Worm (Caenorhabditis elegans) whole organism, late embryonic: ENCODE data around the gene K08C7.7.

Experiments used
- K02D7.2 ChIP-seq: sonication (generic microtip); optimal IDR thresholded peaks from 2 replicates; lab custom pipeline; 2017; ENCODE audit warnings: mild to moderate bottlenecking, missing genetic modification characterization, missing compliant biosample characterization
- T23F11.4 ChIP-seq: fragments of 200-800 bp; sonication (Bioruptor generic); optimal IDR thresholded peaks from 2 replicates; lab custom pipeline; 2018; ENCODE audit warnings: mild to moderate bottlenecking, missing genetic modification characterization, missing compliant biosample characterization
- Y22D7AL.16 ChIP-seq: sonication (generic microtip); optimal IDR thresholded peaks from 2 replicates; lab custom pipeline; 2016; ENCODE audit warnings: missing genetic modification characterization, missing compliant biosample characterization
- ahr-1 ChIP-seq: sonication (generic microtip); optimal IDR thresholded peaks from 2 replicates; lab custom pipeline; 2016; ENCODE audit warnings: missing genetic modification characterization, missing compliant biosample characterization
- ceh-14 ChIP-seq: sonication (generic microtip); optimal IDR thresholded peaks from 2 replicates; lab custom pipeline; 2016; ENCODE audit warnings: missing genotype, missing genetic modification characterization, missing compliant biosample characterization
- ceh-18 ChIP-seq: sonication (generic microtip); optimal IDR thresholded peaks from 2 replicates; lab custom pipeline; 2016; ENCODE audit warnings: missing genetic modification characterization, missing compliant biosample characterization
- ceh-19 ChIP-seq: fragments of 200-800 bp; sonication (Bioruptor generic); optimal IDR thresholded peaks from 2 replicates; lab custom pipeline; 2018; ENCODE audit warnings: mild to moderate bottlenecking, missing genetic modification characterization, missing compliant biosample characterization
- ceh-30 ChIP-seq: fragments of 150-350 bp; optimal IDR thresholded peaks from 2 replicates; lab custom pipeline; 2014; ENCODE audit warnings: missing biosample characterization, missing genetic modification characterization
- ceh-34 ChIP-seq: sonication (generic microtip); optimal IDR thresholded peaks from 2 replicates; lab custom pipeline; 2016; ENCODE audit warnings: mild to moderate bottlenecking, missing genetic modification characterization, missing compliant biosample characterization
- ceh-45 ChIP-seq: fragments of 200-800 bp; sonication (Bioruptor generic); IDR thresholded peaks from 2 replicates; pipeline ENCODE4 v1.3.6; 2022; ENCODE audit warnings: missing genetic modification reagents, missing genetic modification characterization, missing compliant biosample characterization
- ceh-48 ChIP-seq: sonication (generic microtip); optimal IDR thresholded peaks from 2 replicates; lab custom pipeline; 2016; ENCODE audit warnings: missing genetic modification characterization, inconsistent platforms, missing compliant biosample characterization
- ceh-6 ChIP-seq: fragments of 200-800 bp; sonication (Bioruptor generic); optimal IDR thresholded peaks from 2 replicates; lab custom pipeline; 2018; ENCODE audit warnings: mild to moderate bottlenecking, missing genetic modification characterization, missing compliant biosample characterization
- che-1 ChIP-seq: sonication (generic microtip); optimal IDR thresholded peaks from 2 replicates; lab custom pipeline; 2016; ENCODE audit warnings: mild to moderate bottlenecking, missing genetic modification characterization, missing compliant biosample characterization
- dve-1 ChIP-seq: sonication (generic microtip); optimal IDR thresholded peaks from 2 replicates; lab custom pipeline; 2017; ENCODE audit warnings: antibody characterized with exemption, mild to moderate bottlenecking, missing genetic modification characterization, missing compliant biosample characterization
- elt-2 ChIP-seq: sonication (generic microtip); optimal IDR thresholded peaks from 2 replicates; lab custom pipeline; 2016; ENCODE audit warnings: missing genetic modification reagents, missing genetic modification characterization, missing compliant biosample characterization
- elt-4 ChIP-seq: sonication (generic microtip); optimal IDR thresholded peaks from 2 replicates; lab custom pipeline; 2016; ENCODE audit warnings: missing genetic modification characterization, missing compliant biosample characterization
- ets-4 ChIP-seq: sonication (generic microtip); optimal IDR thresholded peaks from 2 replicates; lab custom pipeline; 2016; ENCODE audit warnings: missing genetic modification characterization, missing compliant biosample characterization
- eyg-1 ChIP-seq: sonication (generic microtip); optimal IDR thresholded peaks from 2 replicates; lab custom pipeline; 2016; ENCODE audit warnings: missing genotype, missing genetic modification characterization, missing compliant biosample characterization
- fkh-6 ChIP-seq: sonication (generic microtip); optimal IDR thresholded peaks from 2 replicates; lab custom pipeline; 2016; ENCODE audit warnings: missing genetic modification characterization, missing compliant biosample characterization
- gmeb-2 ChIP-seq: sonication (generic microtip); optimal IDR thresholded peaks from 2 replicates; lab custom pipeline; 2016; ENCODE audit warnings: missing genetic modification characterization, inconsistent platforms, missing compliant biosample characterization
- hlh-30 ChIP-seq: sonication (generic microtip); optimal IDR thresholded peaks from 2 replicates; lab custom pipeline; 2017; ENCODE audit warnings: antibody characterized with exemption, missing genetic modification characterization, missing compliant biosample characterization; ENCODE audit not compliant: insufficient read depth
- lin-11 ChIP-seq: fragments of 200-800 bp; sonication (Bioruptor generic); optimal IDR thresholded peaks from 2 replicates; lab custom pipeline; 2018; ENCODE audit warnings: mild to moderate bottlenecking, missing genetic modification characterization, missing compliant biosample characterization
- nfya-1 ChIP-seq: sonication (generic microtip); optimal IDR thresholded peaks from 2 replicates; lab custom pipeline; 2017; ENCODE audit warnings: missing genetic modification characterization, mild to moderate bottlenecking, missing compliant biosample characterization, antibody characterized with exemption, moderate library complexity
- odd-2 ChIP-seq: sonication (generic microtip); optimal IDR thresholded peaks from 2 replicates; lab custom pipeline; 2017; ENCODE audit warnings: antibody characterized with exemption, mild to moderate bottlenecking, missing genetic modification characterization, missing compliant biosample characterization
- pag-3 ChIP-seq: sonication (generic microtip); optimal IDR thresholded peaks from 2 replicates; lab custom pipeline; 2016; ENCODE audit warnings: missing compliant biosample characterization, missing genetic modification characterization, borderline replicate concordance
- pat-9 ChIP-seq: fragments of 200-800 bp; sonication (Bioruptor generic); optimal IDR thresholded peaks from 2 replicates; lab custom pipeline; 2018; ENCODE audit warnings: mild to moderate bottlenecking, missing genetic modification characterization, moderate library complexity, missing compliant biosample characterization
- pax-1 ChIP-seq: fragments of 150-350 bp; optimal IDR thresholded peaks from 2 replicates; lab custom pipeline; 2014; ENCODE audit warnings: missing biosample characterization, missing genetic modification characterization
- pha-2 ChIP-seq: sonication (generic microtip); optimal IDR thresholded peaks from 2 replicates; lab custom pipeline; 2017; ENCODE audit warnings: mild to moderate bottlenecking, missing genetic modification characterization, missing compliant biosample characterization
- pha-4 ChIP-seq: fragments of 150-350 bp; optimal IDR thresholded peaks from 2 replicates; lab custom pipeline; 2018; ENCODE audit warnings: missing biosample characterization, missing genetic modification reagents, missing genetic modification characterization
- sdc-2 ChIP-seq: sonication (generic microtip); optimal IDR thresholded peaks from 2 replicates; lab custom pipeline; 2016; ENCODE audit warnings: missing genotype, missing genetic modification characterization, missing compliant biosample characterization
- sox-2 ChIP-seq: fragments of 200-800 bp; sonication (Bioruptor generic); IDR thresholded peaks from 2 replicates; pipeline ENCODE4 v1.3.6; 2022; ENCODE audit warnings: missing genetic modification reagents, missing genetic modification characterization, missing compliant biosample characterization
- ttx-3 ChIP-seq: sonication (generic microtip); optimal IDR thresholded peaks from 2 replicates; lab custom pipeline; 2016; ENCODE audit warnings: missing genetic modification reagents, missing genetic modification characterization, missing compliant biosample characterization
- unc-55 ChIP-seq: sonication (generic microtip); optimal IDR thresholded peaks from 2 replicates; lab custom pipeline; 2017; ENCODE audit warnings: missing biosample characterization, missing genetic modification reagents, missing genetic modification characterization
- unc-86 ChIP-seq: sonication (generic microtip); optimal IDR thresholded peaks from 2 replicates; lab custom pipeline; 2016; ENCODE audit warnings: missing genetic modification characterization, missing compliant biosample characterization

Gene K08C7.7

DNA sequence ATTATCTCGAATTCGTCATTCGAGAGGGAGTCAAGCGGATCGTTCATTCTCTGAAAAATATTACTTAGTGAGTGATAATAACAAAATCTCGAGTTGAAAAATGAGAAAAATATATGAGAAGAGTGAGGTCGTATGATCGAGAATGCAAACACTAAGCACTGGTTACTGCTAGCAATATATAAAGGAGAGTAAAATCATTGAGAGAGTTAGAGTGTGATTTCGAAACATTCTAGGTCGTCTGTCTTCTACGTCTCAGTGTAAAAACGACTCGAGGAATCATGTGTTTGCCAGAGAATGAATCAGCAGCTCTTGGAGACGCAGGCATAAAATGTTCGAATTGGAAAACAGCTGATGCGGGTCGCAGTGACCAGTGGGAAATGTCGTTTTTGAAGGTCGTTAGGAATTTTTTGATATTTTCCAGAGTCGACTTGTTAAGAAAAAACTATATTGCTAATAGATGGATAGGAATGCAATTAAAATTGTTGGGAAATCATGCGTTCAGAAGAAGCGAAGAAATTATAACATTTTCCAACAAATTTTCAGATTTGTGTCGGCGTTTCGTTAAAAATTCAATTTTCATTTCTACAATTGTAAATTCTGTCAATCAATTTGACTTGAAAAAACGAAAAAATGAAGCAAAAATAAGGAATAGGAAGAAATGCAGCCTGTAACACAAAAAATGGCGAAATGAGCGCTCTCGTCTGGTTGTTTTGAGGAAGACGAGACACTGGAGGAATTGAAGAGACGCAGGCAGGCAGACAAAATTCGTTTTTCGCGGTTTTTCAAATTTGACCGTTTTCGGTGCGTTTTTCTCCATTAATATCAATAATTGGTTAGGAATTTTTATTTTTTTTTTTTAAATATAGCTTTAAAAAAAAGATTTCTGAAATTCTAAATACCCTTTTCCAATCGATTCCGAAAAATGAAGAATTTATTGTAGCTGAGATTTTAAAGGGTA, 33.1 kb downstream of the K08C7.7 start, which contains the start of gene allo-1:
allo-1 (minus strand) TSS at position 51 of the 958 bp plus-strand sequence.
- TF ChIP-seq ahr-1 (tag; lab: Kevin White, UChicago) (no peak), elt-4 (tag; lab: Kevin White, UChicago) (no peak), unc-55 (GFP tag; lab: Kevin White, UChicago) (peak; percentile 23), ceh-18 (tag; lab: Kevin White, UChicago) (peak; percentile 28), hlh-30 (peak; percentile 79)

ce11 chrIV:10698486-10698885, 34.3 kb downstream of the K08C7.7 start:
- TF ChIP-seq ahr-1 (tag; lab: Kevin White, UChicago): no peak
- no peak for TF ChIP-seq T23F11.4
- no peak for TF ChIP-seq dve-1 (tag; lab: Kevin White, UChicago)
- TF ChIP-seq ceh-48 (tag; lab: Kevin White, UChicago): no peak
- TF ChIP-seq gmeb-2 (tag; lab: Kevin White, UChicago): no peak
- no peak for TF ChIP-seq lin-11 (tag; lab: Kevin White, UChicago)
- TF ChIP-seq ceh-19 (GFP tag; lab: Kevin White, UChicago): no peak
- TF ChIP-seq ceh-18 (tag; lab: Kevin White, UChicago): no peak
- TF ChIP-seq odd-2: no peak
- TF ChIP-seq ceh-45: no peak
- TF ChIP-seq pat-9 (tag; lab: Kevin White, UChicago): no peak
- TF ChIP-seq pag-3 (tag; lab: Kevin White, UChicago): no peak
- TF ChIP-seq elt-2: no peak
- no peak for TF ChIP-seq nfya-1
- TF ChIP-seq che-1 (tag; lab: Kevin White, UChicago): no peak

DNA sequence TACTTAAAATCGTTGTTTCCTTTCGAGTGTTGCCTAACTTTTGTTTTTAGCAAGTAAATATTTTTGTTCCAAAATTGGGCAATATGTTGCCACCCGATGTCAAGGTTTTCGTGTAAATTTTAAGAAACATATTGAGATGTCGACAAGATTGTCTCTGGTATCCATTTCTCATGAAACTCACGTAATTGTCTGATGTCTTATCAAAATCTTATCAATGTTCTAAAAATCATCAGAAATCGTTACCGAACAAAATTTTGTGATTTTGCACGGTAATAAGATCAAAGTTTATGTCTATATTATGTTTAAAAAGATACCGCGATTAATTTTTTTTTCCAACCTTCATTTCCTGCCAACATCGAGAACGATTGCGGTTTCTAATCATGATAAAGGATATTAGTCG, 34.8 kb downstream of the K08C7.7 start:
- TF ChIP-seq hlh-30 (no peak), sox-2 (no peak), ceh-19 (GFP tag; lab: Kevin White, UChicago) (no peak), unc-86 (tag; lab: Kevin White, UChicago) (no peak), ceh-14 (tag; lab: Kevin White, UChicago) (no peak), ceh-34 (tag; lab: Kevin White, UChicago) (no peak), che-1 (tag; lab: Kevin White, UChicago) (no peak), pha-2 (tag; lab: Kevin White, UChicago) (no peak), K02D7.2 (tag; lab: Kevin White, UChicago) (no peak), pax-1 (tag; lab: Kevin White, UChicago) (no peak), ets-4 (tag; lab: Kevin White, UChicago) (no peak)

- TF ChIP-seq fkh-6 (tag; lab: Kevin White, UChicago): no peak
- TF ChIP-seq sdc-2: no peak
- TF ChIP-seq ttx-3 (tag; lab: Kevin White, UChicago): no peak
- no peak for TF ChIP-seq ceh-30 (tag; lab: Kevin White, UChicago)
- no peak for TF ChIP-seq pha-4 (tag; lab: Kevin White, UChicago)
- no peak for TF ChIP-seq eyg-1 (tag; lab: Kevin White, UChicago)
- TF ChIP-seq hlh-30: no peak
- TF ChIP-seq Y22D7AL.16 (tag; lab: Kevin White, UChicago): no peak
- no peak for TF ChIP-seq ceh-6
Measured at ce11 chrIV:10699660-10700059, 35.4 kb downstream of the K08C7.7 start, which contains the start of gene R102.11. Gene R102.11 (minus strand): TSS chrIV:10699760.
